Fruit fly (Drosophila melanogaster) whole organism, embryonic: ENCODE data around the gene CG1024.

Experiments used
- Asciz ChIP-seq: fragments of 200-800 bp; sonication (Bioruptor generic); optimal IDR thresholded peaks from 2 replicates; lab custom pipeline; 2017; ENCODE audit warnings: missing biosample characterization, mild to moderate bottlenecking, missing genetic modification characterization, missing genetic modification reagents
- Bdp1 ChIP-seq: fragments of 200-800 bp; sonication (Bioruptor generic); optimal IDR thresholded peaks from 3 replicates; lab custom pipeline; 2016; ENCODE audit warnings: missing biosample characterization, missing genetic modification characterization
- CG11093 ChIP-seq: fragments of 200-800 bp; sonication (Bioruptor generic); IDR thresholded peaks from 3 replicates; pipeline ENCODE4 v1.3.6; 2022; ENCODE audit warnings: missing biosample characterization, missing genetic modification characterization
- CG11456 ChIP-seq: fragments of 200-800 bp; sonication (Bioruptor generic); IDR thresholded peaks from 3 replicates; pipeline ENCODE4 v1.3.6; 2022; ENCODE audit warnings: missing biosample characterization, missing genetic modification characterization
- CG11723 ChIP-seq: fragments of 200-800 bp; sonication (Bioruptor generic); optimal IDR thresholded peaks from 2 replicates; lab custom pipeline; 2017; ENCODE audit warnings: missing biosample characterization, mild to moderate bottlenecking, missing genetic modification characterization
- CG12155 ChIP-seq: fragments of 200-800 bp; sonication (Bioruptor generic); optimal IDR thresholded peaks from 3 replicates; lab custom pipeline; 2016; ENCODE audit warnings: missing biosample characterization, missing genetic modification characterization
- CG13296 ChIP-seq: fragments of 200-800 bp; sonication (Bioruptor generic); optimal IDR thresholded peaks from 3 replicates; lab custom pipeline; 2018; ENCODE audit warnings: missing biosample characterization, mild to moderate bottlenecking, missing genetic modification characterization
- CG14014 ChIP-seq: fragments of 200-800 bp; sonication (Bioruptor generic); IDR thresholded peaks from 2 replicates; pipeline ENCODE4 v1.3.6; 2022; ENCODE audit warnings: missing biosample characterization, missing genetic modification characterization
- CG14965 ChIP-seq: fragments of 200-800 bp; sonication (Bioruptor generic); optimal IDR thresholded peaks from 2 replicates; lab custom pipeline; 2016; ENCODE audit warnings: missing biosample characterization, missing genetic modification characterization, borderline replicate concordance
- CG1529 ChIP-seq: fragments of 200-800 bp; sonication (Bioruptor generic); optimal IDR thresholded peaks from 3 replicates; lab custom pipeline; 2018; ENCODE audit warnings: missing biosample characterization, missing genetic modification characterization
- CG15479 ChIP-seq: fragments of 200-800 bp; sonication (Bioruptor generic); optimal IDR thresholded peaks from 3 replicates; lab custom pipeline; 2019; ENCODE audit warnings: missing biosample characterization, mild to moderate bottlenecking, missing genetic modification characterization, moderate library complexity
- CG15601 ChIP-seq: fragments of 200-800 bp; sonication (Bioruptor generic); optimal IDR thresholded peaks from 3 replicates; lab custom pipeline; 2019; ENCODE audit warnings: missing biosample characterization, mild to moderate bottlenecking, missing genetic modification characterization, moderate library complexity
- CG16863 ChIP-seq: fragments of 200-800 bp; sonication (Bioruptor generic); optimal IDR thresholded peaks from 3 replicates; lab custom pipeline; 2016; ENCODE audit warnings: missing biosample characterization, missing genetic modification characterization
- CG17385 ChIP-seq: fragments of 200-800 bp; sonication (Bioruptor generic); optimal IDR thresholded peaks from 3 replicates; lab custom pipeline; 2018; ENCODE audit warnings: missing biosample characterization, mild to moderate bottlenecking, missing genetic modification characterization
- CG18262 ChIP-seq: fragments of 200-800 bp; optimal IDR thresholded peaks from 3 replicates; lab custom pipeline; 2019; ENCODE audit warnings: missing biosample characterization, mild to moderate bottlenecking, missing genetic modification characterization, moderate library complexity
- CG18619 ChIP-seq: fragments of 200-800 bp; sonication (Bioruptor generic); optimal IDR thresholded peaks from 3 replicates; lab custom pipeline; 2017; ENCODE audit warnings: missing biosample characterization, mild to moderate bottlenecking, missing genetic modification characterization
- CG3995 ChIP-seq: fragments of 200-800 bp; sonication (Bioruptor generic); optimal IDR thresholded peaks from 3 replicates; lab custom pipeline; 2016; ENCODE audit warnings: missing biosample characterization, missing genetic modification characterization
- CG4424 ChIP-seq: fragments of 200-800 bp; sonication (Bioruptor generic); optimal IDR thresholded peaks from 3 replicates; lab custom pipeline; 2016; ENCODE audit warnings: missing biosample characterization, missing genetic modification characterization
- CG8359 ChIP-seq: fragments of 200-800 bp; sonication (Bioruptor generic); optimal IDR thresholded peaks from 2 replicates; lab custom pipeline; 2017; ENCODE audit warnings: missing biosample characterization, mild to moderate bottlenecking, missing genetic modification characterization, borderline replicate concordance
- CG8388 ChIP-seq: fragments of 200-800 bp; sonication (Bioruptor generic); optimal IDR thresholded peaks from 2 replicates; lab custom pipeline; 2019; ENCODE audit warnings: missing biosample characterization, mild to moderate bottlenecking, missing genetic modification characterization, moderate library complexity
- CG9797 ChIP-seq: fragments of 200-800 bp; sonication (Bioruptor generic); optimal IDR thresholded peaks from 3 replicates; lab custom pipeline; 2018; ENCODE audit warnings: missing biosample characterization, mild to moderate bottlenecking, missing genetic modification characterization
- CG9932 ChIP-seq: fragments of 200-800 bp; sonication (Bioruptor generic); IDR thresholded peaks from 2 replicates; pipeline ENCODE4 v1.3.6; 2022; ENCODE audit warnings: missing biosample characterization, missing genetic modification characterization
- CTCF ChIP-seq: fragments of 200-800 bp; sonication (Bioruptor generic); optimal IDR thresholded peaks from 2 replicates; lab custom pipeline; 2017; ENCODE audit warnings: missing biosample characterization, mild to moderate bottlenecking, missing genetic modification characterization, moderate library complexity
- CrebB ChIP-seq: fragments of 200-800 bp; sonication (Bioruptor generic); optimal IDR thresholded peaks from 3 replicates; lab custom pipeline; 2018; ENCODE audit warnings: missing biosample characterization, mild to moderate bottlenecking, missing genetic modification characterization
- Dad ChIP-seq: fragments of 200-800 bp; sonication (Bioruptor generic); optimal IDR thresholded peaks from 3 replicates; lab custom pipeline; 2016; ENCODE audit warnings: missing biosample characterization, missing genetic modification characterization
- Doc3 ChIP-seq: fragments of 200-800 bp; sonication (Bioruptor generic); IDR thresholded peaks from 3 replicates; pipeline ENCODE4 v1.3.6; 2022; ENCODE audit warnings: missing biosample characterization, missing genetic modification characterization; ENCODE audit not compliant: partially characterized antibody
- Dref ChIP-seq: fragments of 200-800 bp; sonication (Bioruptor generic); IDR thresholded peaks from 2 replicates; pipeline ENCODE4 v1.3.6; 2022; ENCODE audit warnings: missing biosample characterization, missing genetic modification characterization
- E2f2 ChIP-seq: fragments of 200-800 bp; sonication (Bioruptor generic); IDR thresholded peaks from 2 replicates; pipeline ENCODE4 v1.3.6; 2022; ENCODE audit warnings: missing biosample characterization, missing genetic modification characterization
- Gsc ChIP-seq: fragments of 200-800 bp; sonication (Bioruptor generic); IDR thresholded peaks from 2 replicates; pipeline ENCODE4 v1.3.6; 2022; ENCODE audit warnings: missing biosample characterization, missing genetic modification characterization
- Gug ChIP-seq: fragments of 200-800 bp; sonication (Bioruptor generic); IDR thresholded peaks from 4 replicates; pipeline ENCODE4 v1.3.6; 2022; ENCODE audit warnings: missing biosample characterization, missing genetic modification characterization
- HHEX ChIP-seq: fragments of 200-800 bp; sonication (Bioruptor generic); optimal IDR thresholded peaks from 3 replicates; lab custom pipeline; 2017; ENCODE audit warnings: missing biosample characterization, mild to moderate bottlenecking, missing genetic modification characterization, missing genetic modification reagents
- HLH3B ChIP-seq: fragments of 200-800 bp; sonication (Bioruptor generic); IDR thresholded peaks from 2 replicates; pipeline ENCODE4 v1.3.6; 2022; ENCODE audit warnings: missing biosample characterization, missing genetic modification characterization
- Hey ChIP-seq: fragments of 200-800 bp; sonication (Bioruptor generic); optimal IDR thresholded peaks from 3 replicates; lab custom pipeline; 2018; ENCODE audit warnings: missing biosample characterization, mild to moderate bottlenecking, missing genetic modification characterization
- Hr39 ChIP-seq: fragments of >200 bp; optimal IDR thresholded peaks from 2 replicates; lab custom pipeline; 2017
- Mrtf ChIP-seq: fragments of 200-800 bp; sonication (Bioruptor generic); IDR thresholded peaks from 3 replicates; pipeline ENCODE4 v1.3.6; 2022; ENCODE audit warnings: missing biosample characterization, missing genetic modification characterization
- Oaz ChIP-seq: fragments of 200-800 bp; sonication (Bioruptor generic); IDR thresholded peaks from 2 replicates; pipeline ENCODE4 v1.3.6; 2022; ENCODE audit warnings: missing biosample characterization, missing genetic modification characterization
- aop ChIP-seq: fragments of 200-800 bp; sonication (Bioruptor generic); IDR thresholded peaks from 2 replicates; pipeline ENCODE4 v1.3.6; 2022; ENCODE audit warnings: missing biosample characterization, missing genetic modification characterization
- hbn ChIP-seq: fragments of 200-800 bp; sonication (Bioruptor generic); IDR thresholded peaks from 2 replicates; pipeline ENCODE4 v1.3.6; 2022; ENCODE audit warnings: missing biosample characterization, missing genetic modification characterization; ENCODE audit not compliant: partially characterized antibody
- inv ChIP-seq: fragments of 200-800 bp; sonication (Bioruptor generic); IDR thresholded peaks from 2 replicates; pipeline ENCODE4 v1.3.6; 2022; ENCODE audit warnings: missing biosample characterization, missing genetic modification characterization; ENCODE audit not compliant: partially characterized antibody
- lov ChIP-seq, 2 experiments: fragments of 200-800 bp in 1 of 2; fragments of >200 bp in 1 of 2; sonication (Bioruptor generic) in 1 of 2; IDR thresholded peaks in 1 of 2; optimal IDR thresholded peaks in 1 of 2; 2 replicates in 1 of 2; 3 replicates in 1 of 2; pipeline versions ENCODE4 v1.3.6 to Lab custom; 2017 to 2022; ENCODE audit warnings: missing biosample characterization in 1 of 2, missing genetic modification characterization in 1 of 2
- mld ChIP-seq: fragments of 200-800 bp; sonication (Bioruptor generic); IDR thresholded peaks from 3 replicates; pipeline ENCODE4 v1.3.6; 2022; ENCODE audit warnings: missing biosample characterization, missing genetic modification characterization; ENCODE audit not compliant: partially characterized antibody
- nmo ChIP-seq: fragments of 200-800 bp; sonication (Bioruptor generic); optimal IDR thresholded peaks from 2 replicates; lab custom pipeline; 2018; ENCODE audit warnings: missing biosample characterization, mild to moderate bottlenecking, missing genetic modification characterization, moderate library complexity
- psq ChIP-seq: fragments of 200-800 bp; sonication (Bioruptor generic); optimal IDR thresholded peaks from 2 replicates; lab custom pipeline; 2017; ENCODE audit warnings: missing biosample characterization, missing genetic modification characterization
- pum ChIP-seq: fragments of 200-800 bp; sonication (Bioruptor generic); optimal IDR thresholded peaks from 2 replicates; lab custom pipeline; 2016; ENCODE audit warnings: missing biosample characterization, missing genetic modification characterization
- pzg ChIP-seq: fragments of 200-800 bp; sonication (Bioruptor generic); optimal IDR thresholded peaks from 3 replicates; lab custom pipeline; 2018; ENCODE audit warnings: missing biosample characterization, mild to moderate bottlenecking, missing genetic modification characterization, moderate library complexity
- row ChIP-seq: fragments of 200-800 bp; sonication (Bioruptor generic); IDR thresholded peaks from 3 replicates; pipeline ENCODE4 v1.3.6; 2022; ENCODE audit warnings: missing biosample characterization, missing genetic modification characterization
- scrt ChIP-seq: fragments of 200-800 bp; sonication (Bioruptor generic); optimal IDR thresholded peaks from 2 replicates; lab custom pipeline; 2018; ENCODE audit warnings: missing biosample characterization, mild to moderate bottlenecking, missing genetic modification characterization, moderate library complexity
- shn ChIP-seq: fragments of 200-800 bp; sonication (Bioruptor generic); optimal IDR thresholded peaks from 3 replicates; lab custom pipeline; 2016; ENCODE audit warnings: missing biosample characterization, missing genetic modification characterization
- slbo ChIP-seq: fragments of 200-800 bp; sonication (Bioruptor generic); IDR thresholded peaks from 2 replicates; pipeline ENCODE4 v1.3.6; 2022; ENCODE audit warnings: missing biosample characterization, missing genetic modification characterization
- wor ChIP-seq: fragments of 200-800 bp; sonication (Bioruptor generic); IDR thresholded peaks from 2 replicates; pipeline ENCODE4 v1.3.6; 2022; ENCODE audit warnings: missing biosample characterization, missing genetic modification characterization

The CG1024 gene

DNA sequence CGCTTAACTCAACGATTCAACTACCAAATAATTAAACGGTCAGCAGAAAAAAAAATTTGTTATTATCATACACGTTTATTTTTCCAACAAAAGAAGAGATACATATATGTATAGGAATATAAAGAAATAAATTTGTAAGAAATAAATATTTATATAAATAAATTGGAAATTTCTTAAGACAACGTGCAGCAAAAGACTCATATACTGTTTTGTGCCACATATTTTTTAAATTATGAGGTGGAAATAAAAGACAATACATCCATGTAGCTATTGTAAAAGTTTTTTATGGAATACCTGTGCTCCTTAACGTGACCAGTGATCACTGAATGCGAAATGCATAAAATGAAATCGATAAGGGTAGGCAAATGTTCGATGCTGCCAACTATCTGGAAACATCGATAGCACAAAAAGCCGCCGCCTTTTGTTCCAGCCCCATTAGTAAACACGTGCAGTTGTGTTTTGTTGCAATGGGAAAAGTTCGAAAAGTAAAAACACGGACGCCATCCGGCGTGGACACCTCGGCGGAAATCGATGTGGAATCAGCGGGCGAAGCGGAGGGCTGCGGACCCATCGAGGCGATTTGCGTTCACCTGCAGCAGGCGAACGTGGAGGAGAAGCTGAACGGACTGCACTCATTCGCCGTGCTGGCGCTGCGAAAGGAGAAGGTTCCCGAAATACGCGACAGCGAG, 11.4 kb downstream of the CG1024 start, which contains the start of gene CG10286 (continued):
- peak; percentile 50 for TF ChIP-seq hbn (GFP tag; lab: Robert Waterston, UW)
- no peak for TF ChIP-seq Hr39 (lab: Kevin White, UChicago)
- peak; percentile 37 for TF ChIP-seq CG17385 (GFP tag; lab: Kevin White, UChicago)
- peak; percentile 52; the same call in 1 of the 2 replicates for TF ChIP-seq slbo (GFP tag; lab: Robert Waterston, UW)
- TF ChIP-seq CG14965 (GFP tag; lab: Kevin White, UChicago) = no peak
- peak; percentile 67 for TF ChIP-seq CG18262
- peak; percentile 17; the same call in 1 of the 2 replicates for TF ChIP-seq HLH3B (GFP tag; lab: Robert Waterston, UW)
- TF ChIP-seq Dref = peak; percentile 91
- peak; percentile 98 for TF ChIP-seq CG3995 (GFP tag; lab: Kevin White, UChicago)
- TF ChIP-seq mld (GFP tag; lab: Robert Waterston, UW) = 0 out of 3 replicates have a peak, but pooled peaks have one; percentile 18
- TF ChIP-seq CG14014 (GFP tag; lab: Robert Waterston, UW) = peak; percentile 32; the same call in 1 of the 2 replicates
- TF ChIP-seq nmo (GFP tag; lab: Kevin White, UChicago) = peak; percentile 34
- no peak for TF ChIP-seq Bdp1 (GFP tag; lab: Kevin White, UChicago)
- peak; percentile 40 for TF ChIP-seq CG15601 (tag; lab: Kevin White, UChicago)
- TF ChIP-seq CG15479 (GFP tag; lab: Kevin White, UChicago) = no peak
- peak; percentile 79 for TF ChIP-seq pzg (GFP tag; lab: Kevin White, UChicago)
- no peak for TF ChIP-seq aop
- TF ChIP-seq Gug (GFP tag; lab: Robert Waterston, UW) = no peak
- no peak for TF ChIP-seq Dad
- TF ChIP-seq Gsc (GFP tag; lab: Robert Waterston, UW) = no peak
- TF ChIP-seq row (GFP tag; lab: Robert Waterston, UW) = peak; percentile 65
- no peak for TF ChIP-seq CG12155 (GFP tag; lab: Kevin White, UChicago)
- no peak for TF ChIP-seq Hey (tag; lab: Kevin White, UChicago)
- TF ChIP-seq CG13296 (GFP tag; lab: Kevin White, UChicago) = peak; percentile 32
- TF ChIP-seq Doc3 (GFP tag; lab: Robert Waterston, UW) = peak; percentile 51; the same call in 2 of the 3 replicates
- no peak for TF ChIP-seq CG1529 (GFP tag; lab: Kevin White, UChicago)
- TF ChIP-seq inv (GFP tag; lab: Robert Waterston, UW) = peak; percentile 70
- TF ChIP-seq CrebB (tag; lab: Kevin White, UChicago) = no peak
- TF ChIP-seq shn (GFP tag; lab: Kevin White, UChicago) = no peak
- no peak for TF ChIP-seq CG11723 (GFP tag; lab: Kevin White, UChicago)
- TF ChIP-seq lov (optimal IDR thresholded peaks at IDR 0.05; lab: Kevin White, UChicago) = no peak
- TF ChIP-seq lov (GFP tag; IDR thresholded peaks at IDR 0.05; lab: Robert Waterston, UW) = 0 out of 3 replicates have a peak, but pooled peaks have one; percentile 36
- no peak for TF ChIP-seq Mrtf (GFP tag; lab: Robert Waterston, UW)
- TF ChIP-seq CG4424 (GFP tag; lab: Kevin White, UChicago) = no peak
- TF ChIP-seq CG11456 (GFP tag; lab: Robert Waterston, UW) = 0 out of 3 replicates have a peak, but pooled peaks have one; percentile 7
- peak; percentile 25 for TF ChIP-seq CG9797 (GFP tag; lab: Kevin White, UChicago)
- TF ChIP-seq scrt (GFP tag; lab: Kevin White, UChicago) = peak; percentile 25
- no peak for TF ChIP-seq CG18619 (GFP tag; lab: Kevin White, UChicago)
- peak; percentile 9 for TF ChIP-seq HHEX
- no peak for TF ChIP-seq pum (GFP tag; lab: Kevin White, UChicago)
- no peak for TF ChIP-seq E2f2 (GFP tag; lab: Robert Waterston, UW)
- TF ChIP-seq Asciz (GFP tag; lab: Kevin White, UChicago) = no peak
- TF ChIP-seq psq (GFP tag; lab: Kevin White, UChicago) = no peak
- peak; percentile 34; the same call in 1 of the 2 replicates for TF ChIP-seq Oaz
- no peak for TF ChIP-seq CTCF (GFP tag; lab: Kevin White, UChicago)
- TF ChIP-seq CG9932 (GFP tag; lab: Robert Waterston, UW) = peak; percentile 64
- TF ChIP-seq CG8359 = no peak
- no peak for TF ChIP-seq wor (GFP tag; lab: Robert Waterston, UW)
- no peak for TF ChIP-seq CG16863
- no peak; the same call in 2 of the 3 replicates for TF ChIP-seq CG11093 (GFP tag; lab: Robert Waterston, UW)
- TF ChIP-seq CG8388 (GFP tag; lab: Kevin White, UChicago) = peak; percentile 34
